Worm (Caenorhabditis elegans) whole organism, mixed stage, embryonic: ENCODE results near the gene F59E11.6.

Experiments
- M03D4.4 ChIP-seq: sonication (generic microtip); optimal IDR thresholded peaks from 2 replicates; lab custom pipeline; 2017; ENCODE audit warnings: mild to moderate bottlenecking, missing genetic modification characterization, missing compliant biosample characterization
- blmp-1 ChIP-seq: fragments of 150-350 bp; optimal IDR thresholded peaks from 2 replicates; lab custom pipeline; 2014; ENCODE audit warnings: missing biosample characterization, missing genetic modification characterization
- elt-1 ChIP-seq: sonication (generic microtip); optimal IDR thresholded peaks from 2 replicates; lab custom pipeline; 2017; ENCODE audit warnings: missing genetic modification characterization, mild to moderate bottlenecking, missing compliant biosample characterization, antibody characterized with exemption, moderate library complexity, borderline replicate concordance; ENCODE audit not compliant: insufficient read depth
- mep-1 ChIP-seq: fragments of 150-350 bp; optimal IDR thresholded peaks from 2 replicates; lab custom pipeline; 2017; ENCODE audit warnings: missing biosample characterization, missing genetic modification reagents, missing genetic modification characterization, inconsistent platforms
- nhr-12 ChIP-seq: fragments of 150-350 bp; optimal IDR thresholded peaks from 2 replicates; lab custom pipeline; 2014; ENCODE audit warnings: missing biosample characterization, missing genetic modification characterization
- nhr-237 ChIP-seq: fragments of 150-350 bp; optimal IDR thresholded peaks from 2 replicates; lab custom pipeline; 2014; ENCODE audit warnings: missing biosample characterization, missing genetic modification characterization
- unc-120 ChIP-seq: sonication (generic microtip); optimal IDR thresholded peaks from 2 replicates; lab custom pipeline; 2017; ENCODE audit warnings: missing genetic modification characterization, missing compliant biosample characterization; ENCODE audit not compliant: poor library complexity, severe bottlenecking
- ztf-11 ChIP-seq: fragments of 150-350 bp; optimal IDR thresholded peaks from 2 replicates; lab custom pipeline; 2014; ENCODE audit warnings: missing biosample characterization, missing genetic modification characterization

DNA sequence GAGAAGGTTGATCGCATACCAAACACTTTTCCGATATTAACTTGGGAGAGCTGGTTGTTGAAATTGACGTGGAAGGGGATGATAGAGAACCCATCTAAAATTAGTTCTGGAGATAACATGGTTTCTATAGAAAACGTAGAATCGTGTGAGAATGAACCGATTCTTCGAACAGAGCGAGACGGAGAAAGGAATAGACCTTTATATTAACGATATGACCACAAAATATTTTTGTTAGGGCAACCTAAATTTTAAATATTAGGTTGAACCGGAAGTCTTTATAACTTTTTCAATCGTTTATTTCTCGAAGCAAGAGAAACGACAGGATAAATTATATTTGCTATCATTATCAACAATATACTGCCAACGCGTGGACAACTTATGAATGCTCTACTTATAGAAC is 25.5 kb upstream of the F59E11.6 start, which contains the start of gene nhr-219:
- TF ChIP-seq unc-120 (tag; lab: Kevin White, UChicago) (no peak), elt-1 (tag; lab: Kevin White, UChicago) (no peak), mep-1 (tag; lab: Kevin White, UChicago) (no peak), M03D4.4 (no peak), blmp-1 (tag; lab: Kevin White, UChicago) (no peak), ztf-11 (no peak), nhr-237 (no peak), nhr-12 (tag; lab: Kevin White, UChicago) (no peak)
